Worm (Caenorhabditis elegans) whole organism, young adult: ENCODE measurements around the gene W01A11.1.

ENCODE experiments used
- F55B11.4 ChIP-seq: sonication (generic microtip); optimal IDR thresholded peaks from 2 replicates; lab custom pipeline; 2016; ENCODE audit warnings: missing compliant biosample characterization, missing genetic modification characterization, borderline replicate concordance; ENCODE audit not compliant: insufficient read depth
- Y53F4B.3 ChIP-seq: fragments of 200-800 bp; sonication (Bioruptor generic); IDR thresholded peaks from 2 replicates; pipeline ENCODE4 v1.3.6; 2022; ENCODE audit warnings: missing genetic modification reagents, missing genetic modification characterization, missing compliant biosample characterization
- Y56A3A.18 ChIP-seq: fragments of 200-800 bp; sonication (Bioruptor generic); IDR thresholded peaks from 2 replicates; pipeline ENCODE4 v1.3.6; 2022; ENCODE audit warnings: missing genetic modification reagents, missing genetic modification characterization, missing compliant biosample characterization
- atf-7 ChIP-seq: sonication (generic microtip); optimal IDR thresholded peaks from 2 replicates; lab custom pipeline; 2017; ENCODE audit warnings: mild to moderate bottlenecking, missing genetic modification characterization, missing compliant biosample characterization
- madf-3 ChIP-seq: fragments of 200-800 bp; sonication (Bioruptor generic); IDR thresholded peaks from 2 replicates; pipeline ENCODE4 v1.3.6; 2022; ENCODE audit warnings: missing genetic modification reagents, missing genetic modification characterization, missing compliant biosample characterization
- ztf-26 ChIP-seq: sonication (generic microtip); optimal IDR thresholded peaks from 2 replicates; lab custom pipeline; 2017; ENCODE audit warnings: missing genetic modification characterization, missing compliant biosample characterization

- no peak for TF ChIP-seq Y56A3A.18 (GFP tag; lab: Robert Waterston, UW)
- peak; percentile 68 for TF ChIP-seq atf-7 (tag; lab: Kevin White, UChicago)
- no peak for TF ChIP-seq Y53F4B.3
- TF ChIP-seq madf-3 = no peak
- no peak for TF ChIP-seq F55B11.4 (tag; lab: Kevin White, UChicago)
- no peak for TF ChIP-seq ztf-26 (tag; lab: Kevin White, UChicago)
Measured at ce11 chrV:6522879-6523497, 24.0 kb downstream of the W01A11.1 start.
